Fruit fly (Drosophila melanogaster) whole organism, embryonic: ENCODE data around the gene alphaCOP.
A peak's percentile ranks its signal among the peaks of the same experiment; 100 is the strongest.

Experiments
- ATbp ChIP-seq: fragments of 200-800 bp; sonication (Bioruptor generic); optimal IDR thresholded peaks from 2 replicates; lab custom pipeline; 2017; ENCODE audit warnings: missing biosample characterization, mild to moderate bottlenecking, missing genetic modification characterization, missing genetic modification reagents
- Ada2b ChIP-seq: fragments of 200-800 bp; sonication (Bioruptor generic); IDR thresholded peaks from 2 replicates; pipeline ENCODE4 v1.3.6; 2022; ENCODE audit warnings: missing biosample characterization, missing genetic modification characterization
- Antp ChIP-seq: fragments of 200-800 bp; sonication (Bioruptor generic); optimal IDR thresholded peaks from 3 replicates; lab custom pipeline; 2016; ENCODE audit warnings: missing biosample characterization, missing genetic modification characterization
- Atf-2 ChIP-seq: fragments of 200-800 bp; sonication (Bioruptor generic); optimal IDR thresholded peaks from 2 replicates; lab custom pipeline; 2016; ENCODE audit warnings: missing biosample characterization, missing genetic modification characterization
- CG10147 ChIP-seq: fragments of 200-800 bp; sonication (Bioruptor generic); optimal IDR thresholded peaks from 2 replicates; lab custom pipeline; 2019; ENCODE audit warnings: missing biosample characterization, mild to moderate bottlenecking, missing genetic modification characterization, moderate library complexity
- CG1024 ChIP-seq: fragments of 200-800 bp; sonication (Bioruptor generic); IDR thresholded peaks from 2 replicates; pipeline ENCODE4 v1.3.6; 2022; ENCODE audit warnings: missing biosample characterization, missing genetic modification characterization
- CG10321 ChIP-seq: fragments of 200-800 bp; sonication (Bioruptor generic); IDR thresholded peaks from 2 replicates; pipeline ENCODE4 v1.3.6; 2022; ENCODE audit warnings: missing biosample characterization, missing genetic modification characterization
- CG10462 ChIP-seq: fragments of 200-800 bp; sonication (Bioruptor generic); optimal IDR thresholded peaks from 2 replicates; lab custom pipeline; 2016; ENCODE audit warnings: missing biosample characterization, missing genetic modification characterization
- CG11504 ChIP-seq: fragments of 200-800 bp; sonication (Bioruptor generic); optimal IDR thresholded peaks from 3 replicates; lab custom pipeline; 2019; ENCODE audit warnings: missing biosample characterization, mild to moderate bottlenecking, missing genetic modification characterization, moderate library complexity
- CG1233 ChIP-seq: fragments of 200-800 bp; sonication (Bioruptor generic); optimal IDR thresholded peaks from 4 replicates; lab custom pipeline; 2018; ENCODE audit warnings: missing biosample characterization, mild to moderate bottlenecking, missing genetic modification characterization
- CG12744 ChIP-seq: fragments of 200-800 bp; sonication (Bioruptor generic); optimal IDR thresholded peaks from 2 replicates; lab custom pipeline; 2016; ENCODE audit warnings: missing biosample characterization, missing genetic modification characterization
- CG18476 ChIP-seq: fragments of 200-800 bp; sonication (Bioruptor generic); optimal IDR thresholded peaks from 2 replicates; lab custom pipeline; 2016; ENCODE audit warnings: missing biosample characterization, mild to moderate bottlenecking, missing genetic modification characterization
- CG2202 ChIP-seq: fragments of 200-800 bp; sonication (Bioruptor generic); optimal IDR thresholded peaks from 2 replicates; lab custom pipeline; 2018; ENCODE audit warnings: missing biosample characterization, mild to moderate bottlenecking, missing genetic modification characterization
- CG2712 ChIP-seq: fragments of 200-800 bp; optimal IDR thresholded peaks from 3 replicates; lab custom pipeline; 2019; ENCODE audit warnings: missing biosample characterization, mild to moderate bottlenecking, missing genetic modification characterization, moderate library complexity
- CG32772 ChIP-seq: fragments of 200-800 bp; sonication (Bioruptor generic); IDR thresholded peaks from 2 replicates; pipeline ENCODE4 v1.3.6; 2022; ENCODE audit warnings: missing biosample characterization, missing genetic modification characterization
- CG3281 ChIP-seq: fragments of 200-800 bp; sonication (Bioruptor generic); optimal IDR thresholded peaks from 3 replicates; lab custom pipeline; 2017; ENCODE audit warnings: missing biosample characterization, mild to moderate bottlenecking, missing genetic modification characterization
- CG33213 ChIP-seq: fragments of 200-800 bp; sonication (Bioruptor generic); optimal IDR thresholded peaks from 3 replicates; lab custom pipeline; 2016; ENCODE audit warnings: missing biosample characterization, missing genetic modification characterization
- CG34376 ChIP-seq: fragments of 200-800 bp; sonication (Bioruptor generic); optimal IDR thresholded peaks from 2 replicates; lab custom pipeline; 2018; ENCODE audit warnings: missing biosample characterization, mild to moderate bottlenecking, missing genetic modification characterization
- CG4282 ChIP-seq: fragments of 200-800 bp; sonication (Bioruptor generic); optimal IDR thresholded peaks from 2 replicates; lab custom pipeline; 2016; ENCODE audit warnings: missing biosample characterization, missing genetic modification characterization
- CG4820 ChIP-seq: fragments of 200-800 bp; sonication (Bioruptor generic); optimal IDR thresholded peaks from 3 replicates; lab custom pipeline; 2016; ENCODE audit warnings: missing biosample characterization, missing genetic modification characterization
- CG6175 ChIP-seq: fragments of 200-800 bp; sonication (Bioruptor generic); IDR thresholded peaks from 3 replicates; pipeline ENCODE4 v1.3.6; 2022; ENCODE audit warnings: missing biosample characterization, missing genetic modification characterization
- CG7839 ChIP-seq: fragments of 200-800 bp; sonication (Bioruptor generic); optimal IDR thresholded peaks from 3 replicates; lab custom pipeline; 2018; ENCODE audit warnings: missing biosample characterization, mild to moderate bottlenecking, missing genetic modification characterization, moderate library complexity
- CG8388 ChIP-seq: fragments of 200-800 bp; sonication (Bioruptor generic); optimal IDR thresholded peaks from 2 replicates; lab custom pipeline; 2019; ENCODE audit warnings: missing biosample characterization, mild to moderate bottlenecking, missing genetic modification characterization, moderate library complexity
- CG9215 ChIP-seq: fragments of 200-800 bp; sonication (Bioruptor generic); IDR thresholded peaks from 2 replicates; pipeline ENCODE4 v1.3.6; 2022; ENCODE audit warnings: missing biosample characterization, missing genetic modification characterization
- CTCF ChIP-seq: fragments of 200-800 bp; sonication (Bioruptor generic); optimal IDR thresholded peaks from 2 replicates; lab custom pipeline; 2017; ENCODE audit warnings: missing biosample characterization, mild to moderate bottlenecking, missing genetic modification characterization, moderate library complexity
- Dfd ChIP-seq, 2 experiments: fragments of >200 bp; optimal IDR thresholded peaks; 2 replicates each; lab custom pipeline; 2017; ENCODE audit warnings: missing biosample characterization in 2 of 2, missing genetic modification characterization in 2 of 2
- Dref ChIP-seq: fragments of 200-800 bp; sonication (Bioruptor generic); IDR thresholded peaks from 2 replicates; pipeline ENCODE4 v1.3.6; 2022; ENCODE audit warnings: missing biosample characterization, missing genetic modification characterization
- E2f1 ChIP-seq: fragments of 200-800 bp; sonication (Bioruptor generic); IDR thresholded peaks from 2 replicates; pipeline ENCODE4 v1.3.6; 2022; ENCODE audit warnings: missing biosample characterization, missing genetic modification characterization
- GATAe ChIP-seq: fragments of 200-800 bp; sonication (Bioruptor generic); conservative IDR thresholded peaks from 2 replicates; pipeline ENCODE4 v1.3.6; 2022; ENCODE audit warnings: missing biosample characterization, missing genetic modification characterization
- HmgZ ChIP-seq: fragments of 200-800 bp; sonication (Bioruptor generic); optimal IDR thresholded peaks from 2 replicates; lab custom pipeline; 2018; ENCODE audit warnings: missing biosample characterization, mild to moderate bottlenecking, missing genetic modification characterization
- Hmr ChIP-seq: fragments of 200-800 bp; sonication (Bioruptor generic); optimal IDR thresholded peaks from 3 replicates; lab custom pipeline; 2017; ENCODE audit warnings: mild to moderate bottlenecking, missing biosample characterization, missing genetic modification reagents, missing genetic modification characterization
- Jarid2 ChIP-seq: fragments of 200-800 bp; sonication (Bioruptor generic); optimal IDR thresholded peaks from 3 replicates; lab custom pipeline; 2017; ENCODE audit warnings: mild to moderate bottlenecking, missing biosample characterization, missing genetic modification reagents, missing genetic modification characterization
- Lpt ChIP-seq: fragments of >200 bp; optimal IDR thresholded peaks from 2 replicates; lab custom pipeline; 2018; ENCODE audit warnings: missing biosample characterization, missing genetic modification characterization
- MESR4 ChIP-seq: fragments of 200-800 bp; sonication (Bioruptor generic); optimal IDR thresholded peaks from 2 replicates; lab custom pipeline; 2018; ENCODE audit warnings: missing biosample characterization, mild to moderate bottlenecking, missing genetic modification characterization, moderate library complexity
- Ravus ChIP-seq: fragments of 200-800 bp; sonication (Bioruptor generic); IDR thresholded peaks from 2 replicates; pipeline ENCODE4 v1.3.6; 2022; ENCODE audit warnings: missing biosample characterization, missing genetic modification characterization
- btn ChIP-seq: fragments of 200-800 bp; sonication (Bioruptor generic); optimal IDR thresholded peaks from 2 replicates; lab custom pipeline; 2016; ENCODE audit warnings: missing biosample characterization, missing genetic modification characterization
- cas ChIP-seq: fragments of 200-800 bp; sonication (Bioruptor generic); IDR thresholded peaks from 2 replicates; pipeline ENCODE4 v1.3.6; 2022; ENCODE audit warnings: missing biosample characterization, missing genetic modification characterization
- ci ChIP-seq: fragments of 200-800 bp; sonication (Bioruptor generic); IDR thresholded peaks from 3 replicates; pipeline ENCODE4 v1.3.6; 2022; ENCODE audit warnings: missing biosample characterization, missing genetic modification characterization
- crc ChIP-seq: fragments of 200-800 bp; sonication (Bioruptor generic); optimal IDR thresholded peaks from 2 replicates; lab custom pipeline; 2016; ENCODE audit warnings: missing biosample characterization, missing genetic modification characterization
- crol ChIP-seq: fragments of 200-800 bp; sonication (Bioruptor generic); IDR thresholded peaks from 2 replicates; pipeline ENCODE4 v1.3.6; 2022; ENCODE audit warnings: missing biosample characterization, missing genetic modification characterization
- fu2 ChIP-seq: fragments of 200-800 bp; sonication (Bioruptor generic); optimal IDR thresholded peaks from 2 replicates; lab custom pipeline; 2016; ENCODE audit warnings: missing biosample characterization, missing genetic modification characterization
- grau ChIP-seq: fragments of 200-800 bp; optimal IDR thresholded peaks from 3 replicates; lab custom pipeline; 2019; ENCODE audit warnings: missing biosample characterization, mild to moderate bottlenecking, missing genetic modification characterization, moderate library complexity
- grn ChIP-seq: fragments of 200-800 bp; sonication (Bioruptor generic); optimal IDR thresholded peaks from 3 replicates; lab custom pipeline; 2017; ENCODE audit warnings: missing biosample characterization, missing genetic modification characterization
- jigr1 ChIP-seq: fragments of 200-800 bp; sonication (Bioruptor generic); IDR thresholded peaks from 3 replicates; pipeline ENCODE4 v1.3.6; 2022; ENCODE audit warnings: missing biosample characterization, missing genetic modification characterization
- kay ChIP-seq: fragments of 200-800 bp; sonication (Bioruptor generic); optimal IDR thresholded peaks from 2 replicates; lab custom pipeline; 2016; ENCODE audit warnings: missing biosample characterization, missing genetic modification characterization
- pfk ChIP-seq: fragments of 200-800 bp; sonication (Bioruptor generic); optimal IDR thresholded peaks from 2 replicates; lab custom pipeline; 2018; ENCODE audit warnings: missing biosample characterization, mild to moderate bottlenecking, missing genetic modification characterization, moderate library complexity
- repo ChIP-seq: fragments of 200-800 bp; sonication (Bioruptor generic); optimal IDR thresholded peaks from 2 replicates; lab custom pipeline; 2016; ENCODE audit warnings: missing biosample characterization, missing genetic modification characterization
- scrt ChIP-seq: fragments of 200-800 bp; sonication (Bioruptor generic); optimal IDR thresholded peaks from 2 replicates; lab custom pipeline; 2018; ENCODE audit warnings: missing biosample characterization, mild to moderate bottlenecking, missing genetic modification characterization, moderate library complexity
- sqz ChIP-seq: fragments of 200-800 bp; sonication (Bioruptor generic); optimal IDR thresholded peaks from 3 replicates; lab custom pipeline; 2018; ENCODE audit warnings: missing biosample characterization, mild to moderate bottlenecking, missing genetic modification characterization
- stwl ChIP-seq: fragments of 200-800 bp; sonication (Bioruptor generic); optimal IDR thresholded peaks from 3 replicates; lab custom pipeline; 2018; ENCODE audit warnings: missing biosample characterization, mild to moderate bottlenecking, missing genetic modification characterization, moderate library complexity
- tgo ChIP-seq: fragments of 200-800 bp; sonication (Bioruptor generic); IDR thresholded peaks from 3 replicates; pipeline ENCODE4 v1.3.6; 2022; ENCODE audit warnings: missing biosample characterization, missing genetic modification characterization
- trem ChIP-seq: fragments of 200-800 bp; optimal IDR thresholded peaks from 3 replicates; lab custom pipeline; 2019; ENCODE audit warnings: missing biosample characterization, mild to moderate bottlenecking, missing genetic modification characterization, moderate library complexity
- wdn ChIP-seq: fragments of 200-800 bp; sonication (Bioruptor generic); IDR thresholded peaks from 2 replicates; pipeline ENCODE4 v1.3.6; 2022; ENCODE audit warnings: missing biosample characterization, missing genetic modification characterization

The alphaCOP gene

dm6 chr3L:1609611-1610010, 35.4 kb downstream of the alphaCOP start (continued):
- TF ChIP-seq tgo (GFP tag; lab: Robert Waterston, UW) (peak; percentile 41; the same call in 1 of the 3 replicates), CG3281 (GFP tag; lab: Kevin White, UChicago) (peak; percentile 62), CTCF (GFP tag; lab: Kevin White, UChicago) (no peak), Antp (GFP tag; lab: Kevin White, UChicago) (no peak), crc (no peak), trem (tag; lab: Kevin White, UChicago) (no peak), CG33213 (GFP tag; lab: Kevin White, UChicago) (no peak), CG11504 (tag; lab: Kevin White, UChicago) (peak; percentile 55), btn (GFP tag; lab: Kevin White, UChicago) (no peak), ATbp (GFP tag; lab: Kevin White, UChicago) (no peak), CG6175 (GFP tag; lab: Robert Waterston, UW) (no peak), CG32772 (no peak), HmgZ (tag; lab: Kevin White, UChicago) (no peak), CG2202 (tag; lab: Kevin White, UChicago) (no peak), E2f1 (GFP tag; lab: Robert Waterston, UW) (no peak; the same call in 1 of the 2 replicates), CG1024 (GFP tag; lab: Robert Waterston, UW) (no peak), jigr1 (GFP tag; lab: Robert Waterston, UW) (no peak), Dfd (GFP tag; optimal IDR thresholded peaks at IDR 0.05; lab: Kevin White, UChicago) (no peak), CG18476 (GFP tag; lab: Kevin White, UChicago) (no peak), cas (GFP tag; lab: Robert Waterston, UW) (no peak), Atf-2 (no peak), kay (no peak), GATAe (no peak), sqz (GFP tag; lab: Kevin White, UChicago) (no peak), Jarid2 (GFP tag; lab: Kevin White, UChicago) (no peak), CG4820 (GFP tag; lab: Kevin White, UChicago) (no peak), CG7839 (tag; lab: Kevin White, UChicago) (peak; percentile 76), CG9215 (GFP tag; lab: Robert Waterston, UW) (peak; percentile 59; the same call in 1 of the 2 replicates), repo (no peak), CG10462 (GFP tag; lab: Kevin White, UChicago) (no peak), CG12744 (GFP tag; lab: Kevin White, UChicago) (peak; percentile 23), ci (GFP tag; lab: Robert Waterston, UW) (no peak), MESR4 (GFP tag; lab: Kevin White, UChicago) (no peak), Ada2b (GFP tag; lab: Robert Waterston, UW) (no peak; the same call in 1 of the 2 replicates), crol (GFP tag; lab: Robert Waterston, UW) (no peak), CG10147 (GFP tag; lab: Kevin White, UChicago) (peak; percentile 66), Dref (GFP tag; lab: Robert Waterston, UW) (no peak), grau (tag; lab: Kevin White, UChicago) (peak; percentile 64), stwl (tag; lab: Kevin White, UChicago) (no peak), fu2 (GFP tag; lab: Kevin White, UChicago) (peak; percentile 16), grn (GFP tag; lab: Kevin White, UChicago) (no peak), scrt (no peak), CG4282 (GFP tag; lab: Kevin White, UChicago) (no peak), pfk (GFP tag; lab: Kevin White, UChicago) (no peak), CG8388 (no peak), CG10321 (GFP tag; lab: Robert Waterston, UW) (no peak), wdn (0 out of 2 replicates have a peak, but pooled peaks have one; percentile 36), CG34376 (GFP tag; lab: Kevin White, UChicago) (no peak), Lpt (GFP tag; lab: Kevin White, UChicago) (no peak), CG1233 (GFP tag; lab: Kevin White, UChicago) (no peak), Hmr (peak; percentile 57), Ravus (GFP tag; lab: Robert Waterston, UW) (peak; percentile 18; the same call in 1 of the 2 replicates), CG2712 (tag; lab: Kevin White, UChicago) (peak; percentile 39)
